Worm (Caenorhabditis elegans) whole organism, young adult: ENCODE measurements around the gene srxa-8.
A peak's percentile ranks its signal among the peaks of the same experiment; 100 is the strongest.

ENCODE experiments used
- B0261.1 ChIP-seq: sonication (generic microtip); optimal IDR thresholded peaks from 2 replicates; lab custom pipeline; 2016; ENCODE audit warnings: mild to moderate bottlenecking, missing genetic modification characterization, moderate library complexity, missing compliant biosample characterization
- F57C9.4 ChIP-seq: sonication (generic microtip); optimal IDR thresholded peaks from 2 replicates; lab custom pipeline; 2017; ENCODE audit warnings: mild to moderate bottlenecking, missing genetic modification characterization, missing compliant biosample characterization
- T07F8.4 ChIP-seq: sonication (generic microtip); optimal IDR thresholded peaks from 2 replicates; lab custom pipeline; 2016; ENCODE audit warnings: mild to moderate bottlenecking, missing genetic modification characterization, moderate library complexity, missing compliant biosample characterization
- ZK185.1 ChIP-seq: sonication (generic microtip); optimal IDR thresholded peaks from 2 replicates; lab custom pipeline; 2016; ENCODE audit warnings: mild to moderate bottlenecking, missing genetic modification characterization, missing compliant biosample characterization; ENCODE audit not compliant: poor library complexity, severe bottlenecking
- akir-1 ChIP-seq: fragments of 200-800 bp; sonication (Bioruptor generic); optimal IDR thresholded peaks from 2 replicates; lab custom pipeline; 2018; ENCODE audit warnings: mild to moderate bottlenecking, missing genetic modification characterization, moderate library complexity, missing compliant biosample characterization
- aptf-3 ChIP-seq: fragments of 200-800 bp; sonication (Bioruptor generic); IDR thresholded peaks from 2 replicates; pipeline ENCODE4 v1.3.6; 2022; ENCODE audit warnings: missing genetic modification characterization, missing compliant biosample characterization
- atf-7 ChIP-seq: sonication (generic microtip); optimal IDR thresholded peaks from 2 replicates; lab custom pipeline; 2017; ENCODE audit warnings: mild to moderate bottlenecking, missing genetic modification characterization, missing compliant biosample characterization
- attf-5 ChIP-seq: fragments of 200-800 bp; sonication (Bioruptor generic); optimal IDR thresholded peaks from 2 replicates; lab custom pipeline; 2018; ENCODE audit warnings: mild to moderate bottlenecking, missing genetic modification characterization, missing compliant biosample characterization
- bed-2 ChIP-seq: fragments of 200-800 bp; sonication (Bioruptor generic); IDR thresholded peaks from 2 replicates; pipeline ENCODE4 v1.3.6; 2022; ENCODE audit warnings: missing genetic modification reagents, missing genetic modification characterization, missing compliant biosample characterization
- cebp-1 ChIP-seq, 2 experiments: fragments of 200-800 bp in 1 of 2; sonication (Bioruptor generic) in 1 of 2; sonication (generic microtip) in 1 of 2; IDR thresholded peaks in 1 of 2; optimal IDR thresholded peaks in 1 of 2; 2 replicates each; pipeline versions ENCODE4 v1.3.6 to Lab custom; 2017 to 2022; ENCODE audit warnings: missing compliant biosample characterization in 2 of 2, missing genetic modification characterization in 2 of 2, mild to moderate bottlenecking in 1 of 2, missing genetic modification reagents in 1 of 2, moderate library complexity in 1 of 2
- ceh-79 ChIP-seq: sonication (generic microtip); optimal IDR thresholded peaks from 2 replicates; lab custom pipeline; 2017; ENCODE audit warnings: mild to moderate bottlenecking, missing genetic modification characterization, missing compliant biosample characterization
- ceh-91 ChIP-seq: fragments of 200-800 bp; sonication (Bioruptor generic); IDR thresholded peaks from 2 replicates; pipeline ENCODE4 v1.3.6; 2022; ENCODE audit warnings: missing genetic modification reagents, missing genetic modification characterization, missing compliant biosample characterization
- chd-7 ChIP-seq: sonication (generic microtip); optimal IDR thresholded peaks from 2 replicates; lab custom pipeline; 2016; ENCODE audit warnings: mild to moderate bottlenecking, missing genetic modification characterization, moderate library complexity, missing compliant biosample characterization
- die-1 ChIP-seq: sonication (generic microtip); optimal IDR thresholded peaks from 2 replicates; lab custom pipeline; 2016; ENCODE audit warnings: missing genotype, mild to moderate bottlenecking, missing genetic modification characterization, missing compliant biosample characterization
- efl-1 ChIP-seq: fragments of 150-350 bp; optimal IDR thresholded peaks from 2 replicates; lab custom pipeline; 2014; ENCODE audit warnings: missing biosample characterization, missing genetic modification reagents, missing genetic modification characterization
- egl-18 ChIP-seq: fragments of 200-800 bp; sonication (Bioruptor generic); IDR thresholded peaks from 2 replicates; pipeline ENCODE4 v1.3.6; 2022; ENCODE audit warnings: missing genetic modification reagents, missing genetic modification characterization, missing compliant biosample characterization
- egl-44 ChIP-seq: fragments of 200-800 bp; sonication (Bioruptor generic); IDR thresholded peaks from 2 replicates; pipeline ENCODE4 v1.3.6; 2022; ENCODE audit warnings: missing genetic modification reagents, missing genetic modification characterization, missing compliant biosample characterization
- him-1 ChIP-seq: sonication (generic microtip); optimal IDR thresholded peaks from 2 replicates; lab custom pipeline; 2016; ENCODE audit warnings: missing genotype, missing genetic modification reagents, missing genetic modification characterization, missing compliant biosample characterization
- hlh-12 ChIP-seq: sonication (generic microtip); optimal IDR thresholded peaks from 2 replicates; lab custom pipeline; 2016; ENCODE audit warnings: missing genetic modification characterization, missing compliant biosample characterization
- hlh-26 ChIP-seq: fragments of 200-800 bp; sonication (Bioruptor generic); conservative IDR thresholded peaks from 2 replicates; pipeline ENCODE4 v1.3.6; 2022; ENCODE audit warnings: missing genetic modification reagents, missing genetic modification characterization, missing compliant biosample characterization
- hmg-1.2 ChIP-seq: fragments of 200-800 bp; sonication (Bioruptor generic); IDR thresholded peaks from 2 replicates; pipeline ENCODE4 v1.3.6; 2022; ENCODE audit warnings: missing genetic modification reagents, missing genetic modification characterization, missing compliant biosample characterization
- let-526 ChIP-seq: fragments of 200-800 bp; sonication (Bioruptor generic); IDR thresholded peaks from 2 replicates; pipeline ENCODE4 v1.3.6; 2022; ENCODE audit warnings: missing genetic modification reagents, missing genetic modification characterization, missing compliant biosample characterization
- lin-26 ChIP-seq: fragments of 200-800 bp; sonication (Bioruptor generic); IDR thresholded peaks from 2 replicates; pipeline ENCODE4 v1.3.6; 2022; ENCODE audit warnings: missing genetic modification reagents, missing genetic modification characterization, missing compliant biosample characterization
- lin-35 ChIP-seq, 3 experiments: fragments of 150-350 bp in 2 of 3; sonication (generic microtip) in 1 of 3; optimal IDR thresholded peaks; 2 replicates each; lab custom pipeline; 2014 to 2018; ENCODE audit warnings: missing biosample characterization in 3 of 3, missing genetic modification characterization in 3 of 3, missing genetic modification reagents in 3 of 3
- lsl-1 ChIP-seq: fragments of 200-800 bp; sonication (Bioruptor generic); optimal IDR thresholded peaks from 2 replicates; lab custom pipeline; 2018; ENCODE audit warnings: mild to moderate bottlenecking, missing genetic modification characterization, moderate library complexity, missing compliant biosample characterization
- madf-6 ChIP-seq: fragments of 200-800 bp; sonication (Bioruptor generic); IDR thresholded peaks from 2 replicates; pipeline ENCODE4 v1.3.6; 2022; ENCODE audit warnings: missing genetic modification reagents, missing genetic modification characterization, missing compliant biosample characterization
- mel-28 ChIP-seq: sonication (generic microtip); optimal IDR thresholded peaks from 2 replicates; lab custom pipeline; 2016; ENCODE audit warnings: borderline replicate concordance, mild to moderate bottlenecking, missing genetic modification characterization, missing compliant biosample characterization
- mes-4 ChIP-seq: sonication (generic microtip); optimal IDR thresholded peaks from 2 replicates; lab custom pipeline; 2016; ENCODE audit warnings: missing genotype, missing genetic modification characterization, missing compliant biosample characterization
- nfyb-1 ChIP-seq: fragments of 200-800 bp; sonication (Bioruptor generic); IDR thresholded peaks from 2 replicates; pipeline ENCODE4 v1.3.6; 2022; ENCODE audit warnings: missing genetic modification reagents, missing genetic modification characterization, missing compliant biosample characterization
- nhr-179 ChIP-seq: sonication (generic microtip); optimal IDR thresholded peaks from 2 replicates; lab custom pipeline; 2016; ENCODE audit warnings: mild to moderate bottlenecking, missing genetic modification characterization, missing compliant biosample characterization
- nhr-80 ChIP-seq: sonication (generic microtip); optimal IDR thresholded peaks from 2 replicates; lab custom pipeline; 2016; ENCODE audit warnings: missing genetic modification characterization, missing compliant biosample characterization
- nhr-90 ChIP-seq: sonication (generic microtip); optimal IDR thresholded peaks from 2 replicates; lab custom pipeline; 2016; ENCODE audit warnings: missing genotype, mild to moderate bottlenecking, missing genetic modification characterization, missing compliant biosample characterization
- pbrm-1 ChIP-seq: fragments of 200-800 bp; sonication (Bioruptor generic); IDR thresholded peaks from 2 replicates; pipeline ENCODE4 v1.3.6; 2022; ENCODE audit warnings: missing genetic modification reagents, missing genetic modification characterization, missing compliant biosample characterization
- rec-8 ChIP-seq, 2 experiments: sonication (generic microtip); optimal IDR thresholded peaks; 2 replicates each; lab custom pipeline; 2016; ENCODE audit warnings: mild to moderate bottlenecking in 2 of 2, missing genetic modification characterization in 2 of 2, missing genetic modification reagents in 2 of 2, missing genotype in 2 of 2, missing biosample characterization in 1 of 2, missing compliant biosample characterization in 1 of 2, moderate library complexity in 1 of 2
- rpc-1 ChIP-seq, 2 experiments: fragments of 150-350 bp in 1 of 2; sonication (generic microtip) in 1 of 2; optimal IDR thresholded peaks; 2 replicates each; lab custom pipeline; 2014 to 2018; ENCODE audit warnings: missing biosample characterization in 1 of 2, missing genetic modification characterization in 1 of 2, missing genetic modification reagents in 1 of 2, missing genotype in 1 of 2
- sea-2 ChIP-seq: fragments of 200-800 bp; sonication (Bioruptor generic); IDR thresholded peaks from 2 replicates; pipeline ENCODE4 v1.3.6; 2022; ENCODE audit warnings: missing genetic modification characterization, missing compliant biosample characterization
- snpc-1.1 ChIP-seq: sonication (generic microtip); optimal IDR thresholded peaks from 2 replicates; lab custom pipeline; 2017; ENCODE audit warnings: missing genetic modification characterization, mild to moderate bottlenecking, missing compliant biosample characterization, antibody characterized with exemption, moderate library complexity, missing genotype, missing genetic modification reagents; ENCODE audit not compliant: insufficient read depth
- snpc-3.4 ChIP-seq: sonication (generic microtip); optimal IDR thresholded peaks from 2 replicates; lab custom pipeline; 2017; ENCODE audit warnings: missing genetic modification characterization, mild to moderate bottlenecking, missing compliant biosample characterization, antibody characterized with exemption, moderate library complexity, missing genotype, missing genetic modification reagents
- snpc-4 ChIP-seq, 5 experiments: fragments of 150-350 bp in 1 of 5; sonication (generic microtip) in 4 of 5; optimal IDR thresholded peaks; 2 replicates each; lab custom pipeline; 2014 to 2018; ENCODE audit warnings: missing genetic modification characterization in 5 of 5, missing biosample characterization in 3 of 5, antibody characterized with exemption in 2 of 5, mild to moderate bottlenecking in 2 of 5, missing compliant biosample characterization in 2 of 5, missing genotype in 2 of 5, moderate library complexity in 2 of 5, missing genetic modification reagents in 1 of 5
- tbp1 ChIP-seq: fragments of 200-800 bp; sonication (Bioruptor generic); optimal IDR thresholded peaks from 2 replicates; lab custom pipeline; 2018; ENCODE audit warnings: mild to moderate bottlenecking, missing genetic modification characterization, missing compliant biosample characterization
- tbx-9 ChIP-seq: sonication (generic microtip); optimal IDR thresholded peaks from 2 replicates; lab custom pipeline; 2016; ENCODE audit warnings: borderline replicate concordance, missing genetic modification characterization, inconsistent platforms, missing compliant biosample characterization
- tlf-1 ChIP-seq: fragments of 200-800 bp; sonication (Bioruptor generic); optimal IDR thresholded peaks from 2 replicates; lab custom pipeline; 2018; ENCODE audit warnings: mild to moderate bottlenecking, missing genetic modification characterization, missing compliant biosample characterization
- zfh-2 ChIP-seq: fragments of 200-800 bp; sonication (Bioruptor generic); conservative IDR thresholded peaks from 2 replicates; pipeline ENCODE4 v1.3.6; 2022; ENCODE audit warnings: missing genetic modification reagents, missing genetic modification characterization, missing compliant biosample characterization
- zim-3 ChIP-seq: sonication (generic microtip); optimal IDR thresholded peaks from 2 replicates; lab custom pipeline; 2017; ENCODE audit warnings: mild to moderate bottlenecking, missing genetic modification characterization, moderate library complexity, missing compliant biosample characterization
- ztf-22 ChIP-seq: fragments of 200-800 bp; sonication (Bioruptor generic); optimal IDR thresholded peaks from 2 replicates; lab custom pipeline; 2018; ENCODE audit warnings: mild to moderate bottlenecking, missing genetic modification characterization, moderate library complexity, missing compliant biosample characterization
- ztf-6 ChIP-seq: fragments of 200-800 bp; sonication (Bioruptor generic); IDR thresholded peaks from 2 replicates; pipeline ENCODE4 v1.3.6; 2022; ENCODE audit warnings: missing genetic modification reagents, missing genetic modification characterization, missing compliant biosample characterization

srxa-8 gene

ce11 chrX:13293023-13293422, 15.6 kb downstream of the srxa-8 start:
- TF ChIP-seq ztf-22 (GFP tag; lab: Kevin White, UChicago) = no peak
- TF ChIP-seq him-1 (tag; lab: Kevin White, UChicago) = peak; percentile 40
- peak; percentile 35 for TF ChIP-seq snpc-3.4
- TF ChIP-seq ceh-91 (GFP tag; lab: Robert Waterston, UW) = no peak
- TF ChIP-seq B0261.1 (tag; lab: Kevin White, UChicago) = peak; percentile 68
- no peak for TF ChIP-seq egl-44 (GFP tag; lab: Robert Waterston, UW)
- TF ChIP-seq egl-18 (GFP tag; lab: Robert Waterston, UW) = no peak
- peak; percentile 8 for TF ChIP-seq nhr-179 (tag; lab: Kevin White, UChicago)
- no peak for TF ChIP-seq hlh-26 (GFP tag; lab: Robert Waterston, UW)
- TF ChIP-seq nfyb-1 (GFP tag; lab: Robert Waterston, UW) = no peak
- no peak for TF ChIP-seq ceh-79 (tag; lab: Kevin White, UChicago)
- TF ChIP-seq die-1 (tag; lab: Kevin White, UChicago) = peak; percentile 75
- TF ChIP-seq atf-7 (tag; lab: Kevin White, UChicago) = no peak
- TF ChIP-seq snpc-1.1 (tag; lab: Kevin White, UChicago) = peak; percentile 29
- TF ChIP-seq rec-8 (tag; optimal IDR thresholded peaks at IDR 0.05; lab: Kevin White, UChicago) = peak in 1 of 2 experiments; percentile 32
- no peak for TF ChIP-seq attf-5 (GFP tag; lab: Kevin White, UChicago)
- TF ChIP-seq let-526 = no peak
- TF ChIP-seq cebp-1 (GFP tag; IDR thresholded peaks at IDR 0.05; lab: Robert Waterston, UW) = no peak
- TF ChIP-seq cebp-1 (tag; optimal IDR thresholded peaks at IDR 0.05; lab: Kevin White, UChicago) = no peak
- no peak for TF ChIP-seq bed-2 (GFP tag; lab: Robert Waterston, UW)
- TF ChIP-seq pbrm-1 (GFP tag; lab: Robert Waterston, UW) = peak; percentile 31; the same call in 1 of the 2 replicates
- no peak for TF ChIP-seq chd-7 (tag; lab: Kevin White, UChicago)
- peak; percentile 81 for TF ChIP-seq lin-26 (GFP tag; lab: Robert Waterston, UW)
- TF ChIP-seq F57C9.4 (tag; lab: Kevin White, UChicago) = no peak
- no peak for TF ChIP-seq mel-28 (tag; lab: Kevin White, UChicago)
- no peak for TF ChIP-seq ztf-6
- TF ChIP-seq lsl-1 (GFP tag; lab: Kevin White, UChicago) = no peak
- no peak for TF ChIP-seq akir-1
- TF ChIP-seq nhr-90 = no peak
- no peak for TF ChIP-seq hlh-12 (tag; lab: Kevin White, UChicago)
- peak; percentile 43 for TF ChIP-seq snpc-4 (GFP tag; optimal IDR thresholded peaks at IDR 0.05; lab: Kevin White, UChicago)
- peak in 1 of 4 experiments; percentile 58 for TF ChIP-seq snpc-4 (tag; optimal IDR thresholded peaks at IDR 0.05; lab: Kevin White, UChicago)
- no peak for TF ChIP-seq zfh-2 (GFP tag; lab: Robert Waterston, UW)
- no peak for TF ChIP-seq sea-2 (GFP tag; lab: Robert Waterston, UW)
- 0 out of 2 replicates have a peak, but pooled peaks have one; percentile 7 for TF ChIP-seq hmg-1.2
- no peak for TF ChIP-seq tlf-1 (GFP tag; lab: Kevin White, UChicago)
- TF ChIP-seq mes-4 = peak; percentile 51
- TF ChIP-seq tbp1 = peak; percentile 83
- TF ChIP-seq tbx-9 (tag; lab: Kevin White, UChicago) = no peak
- TF ChIP-seq aptf-3 = no peak
- TF ChIP-seq efl-1 (GFP tag; lab: Kevin White, UChicago) = no peak
- no peak for TF ChIP-seq nhr-80 (tag; lab: Kevin White, UChicago)
- no peak for TF ChIP-seq ZK185.1
- TF ChIP-seq rpc-1 (optimal IDR thresholded peaks at IDR 0.05; lab: Kevin White, UChicago) = peak; percentile 79
- peak; percentile 94 for TF ChIP-seq rpc-1 (tag; optimal IDR thresholded peaks at IDR 0.05; lab: Kevin White, UChicago)
- TF ChIP-seq zim-3 (tag; lab: Kevin White, UChicago) = no peak
- TF ChIP-seq lin-35 (GFP tag; optimal IDR thresholded peaks at IDR 0.05; lab: Kevin White, UChicago) = no peak
- TF ChIP-seq T07F8.4 (tag; lab: Kevin White, UChicago) = peak; percentile 4
- TF ChIP-seq madf-6 (GFP tag; lab: Robert Waterston, UW) = no peak
